Worm (Caenorhabditis elegans) whole organism, midembryonic: Measurements from ENCODE around the gene Y43F8B.19.

ENCODE experiments used
- T22C8.4 ChIP-seq: fragments of 200-800 bp; sonication (Bioruptor generic); IDR thresholded peaks from 2 replicates; pipeline ENCODE4 v1.3.6; 2022; ENCODE audit warnings: missing genetic modification characterization, missing compliant biosample characterization
- flt-1 ChIP-seq: fragments of 200-800 bp; sonication (Bioruptor generic); IDR thresholded peaks from 2 replicates; pipeline ENCODE4 v1.3.6; 2022; ENCODE audit warnings: missing genetic modification characterization, missing compliant biosample characterization
- klf-2 ChIP-seq: fragments of 200-800 bp; sonication (Bioruptor generic); conservative IDR thresholded peaks from 2 replicates; pipeline ENCODE4 v1.3.6; 2022; ENCODE audit warnings: missing genetic modification reagents, missing genetic modification characterization, missing compliant biosample characterization
- ref-1 ChIP-seq: fragments of 200-800 bp; sonication (Bioruptor generic); conservative IDR thresholded peaks from 2 replicates; pipeline ENCODE4 v1.3.6; 2022; ENCODE audit warnings: missing genetic modification reagents, missing genetic modification characterization, missing compliant biosample characterization
- ztf-29 ChIP-seq: fragments of 200-800 bp; sonication (Bioruptor generic); IDR thresholded peaks from 2 replicates; pipeline ENCODE4 v1.3.6; 2022; ENCODE audit warnings: missing genetic modification reagents, missing genetic modification characterization, missing compliant biosample characterization

DNA sequence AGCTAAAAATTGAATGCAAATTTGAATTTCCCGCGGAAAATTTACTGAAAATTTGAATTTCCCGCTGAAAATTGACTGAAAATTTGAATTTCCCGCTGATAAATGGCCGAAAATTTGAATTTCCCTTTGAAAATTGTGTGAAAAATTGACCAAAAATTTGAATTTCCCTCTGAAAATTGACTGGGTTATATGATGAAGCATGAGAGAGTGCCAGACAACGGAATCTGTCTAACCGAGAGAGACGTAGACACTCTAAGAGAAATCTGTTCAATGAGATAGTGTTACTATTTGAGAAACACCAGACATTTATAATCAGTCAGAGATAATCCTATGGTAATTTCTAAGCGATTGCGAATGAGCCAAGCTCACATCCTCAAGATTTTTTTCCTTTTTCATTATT lies 34.8 kb downstream of the Y43F8B.19 start:
- TF ChIP-seq ztf-29 (GFP tag; lab: Robert Waterston, UW) (no peak), flt-1 (no peak), T22C8.4 (GFP tag; lab: Robert Waterston, UW) (no peak), ref-1 (no peak), klf-2 (no peak)
